Worm (Caenorhabditis elegans) whole organism, young adult: ENCODE measurements around the gene gpa-4.

Experiments
- B0035.1 ChIP-seq: sonication (generic microtip); optimal IDR thresholded peaks from 2 replicates; lab custom pipeline; 2016; ENCODE audit warnings: missing genetic modification characterization, mild to moderate bottlenecking, missing compliant biosample characterization, missing genotype, missing genetic modification reagents
- C06A6.2 ChIP-seq: fragments of 200-800 bp; sonication (Bioruptor generic); conservative IDR thresholded peaks from 2 replicates; pipeline ENCODE4 v1.3.6; 2022; ENCODE audit warnings: missing genetic modification characterization, missing compliant biosample characterization
- D2030.7 ChIP-seq: fragments of 200-800 bp; sonication (Bioruptor generic); IDR thresholded peaks from 2 replicates; pipeline ENCODE4 v1.3.6; 2022; ENCODE audit warnings: missing genetic modification reagents, missing genetic modification characterization, missing compliant biosample characterization
- F10E7.11 ChIP-seq: sonication (generic microtip); optimal IDR thresholded peaks from 2 replicates; lab custom pipeline; 2017; ENCODE audit warnings: mild to moderate bottlenecking, missing genetic modification characterization, moderate library complexity, missing compliant biosample characterization
- F23B12.7 ChIP-seq: sonication (generic microtip); optimal IDR thresholded peaks from 2 replicates; lab custom pipeline; 2017; ENCODE audit warnings: missing genetic modification characterization, mild to moderate bottlenecking, missing compliant biosample characterization, antibody characterized with exemption, moderate library complexity; ENCODE audit not compliant: insufficient read depth
- F33H1.4 ChIP-seq: fragments of 200-800 bp; sonication (Bioruptor generic); IDR thresholded peaks from 2 replicates; pipeline ENCODE4 v1.3.6; 2022; ENCODE audit warnings: missing genetic modification reagents, missing genetic modification characterization, missing compliant biosample characterization
- F39B2.1 ChIP-seq: fragments of 200-800 bp; sonication (Bioruptor generic); IDR thresholded peaks from 2 replicates; pipeline ENCODE4 v1.3.6; 2022; ENCODE audit warnings: missing genetic modification reagents, missing genetic modification characterization, missing compliant biosample characterization
- F49E8.2 ChIP-seq: sonication (generic microtip); optimal IDR thresholded peaks from 3 replicates; lab custom pipeline; 2017; ENCODE audit warnings: missing genetic modification characterization, mild to moderate bottlenecking, missing compliant biosample characterization, antibody characterized with exemption, moderate library complexity; ENCODE audit not compliant: insufficient read depth
- K11D2.4 ChIP-seq: fragments of 200-800 bp; sonication (Bioruptor generic); IDR thresholded peaks from 2 replicates; pipeline ENCODE4 v1.3.6; 2022; ENCODE audit warnings: missing genetic modification reagents, missing genetic modification characterization, missing compliant biosample characterization
- T26A5.8 ChIP-seq: sonication (generic microtip); optimal IDR thresholded peaks from 2 replicates; lab custom pipeline; 2016; ENCODE audit warnings: missing genetic modification characterization, missing compliant biosample characterization
- Y53F4B.3 ChIP-seq: fragments of 200-800 bp; sonication (Bioruptor generic); IDR thresholded peaks from 2 replicates; pipeline ENCODE4 v1.3.6; 2022; ENCODE audit warnings: missing genetic modification reagents, missing genetic modification characterization, missing compliant biosample characterization
- Y53G8AR.9 ChIP-seq: fragments of 200-800 bp; sonication (Bioruptor generic); conservative IDR thresholded peaks from 2 replicates; pipeline ENCODE4 v1.3.6; 2022; ENCODE audit warnings: missing genetic modification reagents, missing genetic modification characterization, missing compliant biosample characterization
- ZK185.1 ChIP-seq: sonication (generic microtip); optimal IDR thresholded peaks from 2 replicates; lab custom pipeline; 2016; ENCODE audit warnings: mild to moderate bottlenecking, missing genetic modification characterization, missing compliant biosample characterization; ENCODE audit not compliant: poor library complexity, severe bottlenecking
- aptf-2 ChIP-seq: fragments of 200-800 bp; sonication (Bioruptor generic); conservative IDR thresholded peaks from 2 replicates; pipeline ENCODE4 v1.3.6; 2022; ENCODE audit warnings: missing genetic modification reagents, missing genetic modification characterization, missing compliant biosample characterization
- atf-7 ChIP-seq: sonication (generic microtip); optimal IDR thresholded peaks from 2 replicates; lab custom pipeline; 2017; ENCODE audit warnings: mild to moderate bottlenecking, missing genetic modification characterization, missing compliant biosample characterization
- attf-6 ChIP-seq: fragments of 200-800 bp; sonication (Bioruptor generic); IDR thresholded peaks from 2 replicates; pipeline ENCODE4 v1.3.6; 2022; ENCODE audit warnings: missing genetic modification reagents, missing genetic modification characterization, missing compliant biosample characterization
- bed-1 ChIP-seq: fragments of 200-800 bp; sonication (Bioruptor generic); IDR thresholded peaks from 2 replicates; pipeline ENCODE4 v1.3.6; 2022; ENCODE audit warnings: missing genetic modification reagents, missing genetic modification characterization, missing compliant biosample characterization
- cebp-1 ChIP-seq, 2 experiments: fragments of 200-800 bp in 1 of 2; sonication (Bioruptor generic) in 1 of 2; sonication (generic microtip) in 1 of 2; IDR thresholded peaks in 1 of 2; optimal IDR thresholded peaks in 1 of 2; 2 replicates each; pipeline versions ENCODE4 v1.3.6 to Lab custom; 2017 to 2022; ENCODE audit warnings: missing compliant biosample characterization in 2 of 2, missing genetic modification characterization in 2 of 2, mild to moderate bottlenecking in 1 of 2, missing genetic modification reagents in 1 of 2, moderate library complexity in 1 of 2
- ceh-27 ChIP-seq: fragments of 200-800 bp; sonication (Bioruptor generic); optimal IDR thresholded peaks from 2 replicates; lab custom pipeline; 2018; ENCODE audit warnings: mild to moderate bottlenecking, missing genetic modification characterization, moderate library complexity, missing compliant biosample characterization
- ceh-58 ChIP-seq: fragments of 200-800 bp; sonication (Bioruptor generic); IDR thresholded peaks from 2 replicates; pipeline ENCODE4 v1.3.6; 2022; ENCODE audit warnings: missing genetic modification characterization, missing compliant biosample characterization
- chd-7 ChIP-seq: sonication (generic microtip); optimal IDR thresholded peaks from 2 replicates; lab custom pipeline; 2016; ENCODE audit warnings: mild to moderate bottlenecking, missing genetic modification characterization, moderate library complexity, missing compliant biosample characterization
- die-1 ChIP-seq: sonication (generic microtip); optimal IDR thresholded peaks from 2 replicates; lab custom pipeline; 2016; ENCODE audit warnings: missing genotype, mild to moderate bottlenecking, missing genetic modification characterization, missing compliant biosample characterization
- dpff-1 ChIP-seq: sonication (generic microtip); optimal IDR thresholded peaks from 2 replicates; lab custom pipeline; 2017; ENCODE audit warnings: mild to moderate bottlenecking, missing genetic modification characterization, missing compliant biosample characterization
- egl-44 ChIP-seq: fragments of 200-800 bp; sonication (Bioruptor generic); IDR thresholded peaks from 2 replicates; pipeline ENCODE4 v1.3.6; 2022; ENCODE audit warnings: missing genetic modification reagents, missing genetic modification characterization, missing compliant biosample characterization
- fkh-3 ChIP-seq: sonication (generic microtip); optimal IDR thresholded peaks from 2 replicates; lab custom pipeline; 2016; ENCODE audit warnings: mild to moderate bottlenecking, missing genetic modification characterization, missing compliant biosample characterization
- gei-17 ChIP-seq: fragments of 200-800 bp; sonication (Bioruptor generic); optimal IDR thresholded peaks from 2 replicates; lab custom pipeline; 2018; ENCODE audit warnings: mild to moderate bottlenecking, missing genetic modification characterization, missing compliant biosample characterization
- him-1 ChIP-seq: sonication (generic microtip); optimal IDR thresholded peaks from 2 replicates; lab custom pipeline; 2016; ENCODE audit warnings: missing genotype, missing genetic modification reagents, missing genetic modification characterization, missing compliant biosample characterization
- hmg-1.2 ChIP-seq: fragments of 200-800 bp; sonication (Bioruptor generic); IDR thresholded peaks from 2 replicates; pipeline ENCODE4 v1.3.6; 2022; ENCODE audit warnings: missing genetic modification reagents, missing genetic modification characterization, missing compliant biosample characterization
- let-526 ChIP-seq: fragments of 200-800 bp; sonication (Bioruptor generic); IDR thresholded peaks from 2 replicates; pipeline ENCODE4 v1.3.6; 2022; ENCODE audit warnings: missing genetic modification reagents, missing genetic modification characterization, missing compliant biosample characterization
- lin-26 ChIP-seq: fragments of 200-800 bp; sonication (Bioruptor generic); IDR thresholded peaks from 2 replicates; pipeline ENCODE4 v1.3.6; 2022; ENCODE audit warnings: missing genetic modification reagents, missing genetic modification characterization, missing compliant biosample characterization
- lin-40 ChIP-seq: sonication (generic microtip); optimal IDR thresholded peaks from 2 replicates; lab custom pipeline; 2016; ENCODE audit warnings: missing genetic modification characterization, mild to moderate bottlenecking, missing compliant biosample characterization, missing genotype, missing genetic modification reagents
- madf-8 ChIP-seq: fragments of 200-800 bp; sonication (Bioruptor generic); conservative IDR thresholded peaks from 2 replicates; pipeline ENCODE4 v1.3.6; 2022; ENCODE audit warnings: missing genetic modification reagents, missing genetic modification characterization, missing compliant biosample characterization
- mcd-1 ChIP-seq: fragments of 200-800 bp; sonication (Bioruptor generic); IDR thresholded peaks from 2 replicates; pipeline ENCODE4 v1.3.6; 2022; ENCODE audit warnings: missing genetic modification reagents, missing genetic modification characterization, missing compliant biosample characterization
- nhr-27 ChIP-seq: fragments of 200-800 bp; sonication (Bioruptor generic); optimal IDR thresholded peaks from 2 replicates; lab custom pipeline; 2018; ENCODE audit warnings: mild to moderate bottlenecking, missing genetic modification characterization, moderate library complexity, missing compliant biosample characterization
- pha-4 ChIP-seq: fragments of 150-350 bp; sonication (generic microtip); optimal IDR thresholded peaks from 2 replicates; lab custom pipeline; 2014; ENCODE audit warnings: missing biosample characterization, missing genetic modification reagents, missing genetic modification characterization
- rcor-1 ChIP-seq: fragments of 200-800 bp; sonication (Bioruptor generic); IDR thresholded peaks from 2 replicates; pipeline ENCODE4 v1.3.6; 2022; ENCODE audit warnings: missing genetic modification reagents, missing genetic modification characterization, missing compliant biosample characterization
- somi-1 ChIP-seq: fragments of 200-800 bp; sonication (Bioruptor generic); optimal IDR thresholded peaks from 2 replicates; lab custom pipeline; 2018; ENCODE audit warnings: mild to moderate bottlenecking, missing genetic modification characterization, missing compliant biosample characterization
- unc-62 ChIP-seq: fragments of 150-350 bp; optimal IDR thresholded peaks from 2 replicates; lab custom pipeline; 2014; ENCODE audit warnings: missing biosample characterization, missing genetic modification reagents, missing genetic modification characterization
- xnd-1 ChIP-seq: sonication (generic microtip); optimal IDR thresholded peaks from 2 replicates; lab custom pipeline; 2016; ENCODE audit warnings: missing genotype, missing genetic modification reagents, missing genetic modification characterization, missing compliant biosample characterization
- zim-3 ChIP-seq: sonication (generic microtip); optimal IDR thresholded peaks from 2 replicates; lab custom pipeline; 2017; ENCODE audit warnings: mild to moderate bottlenecking, missing genetic modification characterization, moderate library complexity, missing compliant biosample characterization
- ztf-22 ChIP-seq: fragments of 200-800 bp; sonication (Bioruptor generic); optimal IDR thresholded peaks from 2 replicates; lab custom pipeline; 2018; ENCODE audit warnings: mild to moderate bottlenecking, missing genetic modification characterization, moderate library complexity, missing compliant biosample characterization
- ztf-25 ChIP-seq: fragments of 200-800 bp; sonication (Bioruptor generic); IDR thresholded peaks from 2 replicates; pipeline ENCODE4 v1.3.6; 2022; ENCODE audit warnings: missing genetic modification reagents, missing genetic modification characterization, missing compliant biosample characterization
- ztf-6 ChIP-seq: fragments of 200-800 bp; sonication (Bioruptor generic); IDR thresholded peaks from 2 replicates; pipeline ENCODE4 v1.3.6; 2022; ENCODE audit warnings: missing genetic modification reagents, missing genetic modification characterization, missing compliant biosample characterization

Gene gpa-4

DNA sequence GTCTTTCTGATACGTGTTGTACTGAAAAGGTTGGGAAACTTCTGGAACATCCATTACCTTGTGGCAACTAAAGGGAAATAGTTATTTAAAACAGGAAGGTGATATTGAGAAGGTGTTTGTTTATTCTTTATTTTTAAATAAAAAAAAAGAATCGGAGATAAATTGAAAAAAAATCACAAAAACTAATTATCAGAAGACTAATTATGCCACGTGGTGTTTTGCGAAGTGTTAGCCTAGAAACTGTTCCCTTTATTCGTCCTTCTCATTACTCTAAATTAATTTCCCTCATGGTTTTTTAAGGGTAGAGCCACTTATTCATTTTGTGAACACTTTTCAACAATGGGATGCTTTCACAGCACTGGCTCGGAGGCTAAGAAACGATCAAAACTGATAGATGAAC lies at the start of gene gpa-4:
gpa-4 (plus strand) TSS at position 301 of the 400 bp plus-strand sequence.
- TF ChIP-seq F10E7.11 (tag; lab: Kevin White, UChicago), result no peak

DNA sequence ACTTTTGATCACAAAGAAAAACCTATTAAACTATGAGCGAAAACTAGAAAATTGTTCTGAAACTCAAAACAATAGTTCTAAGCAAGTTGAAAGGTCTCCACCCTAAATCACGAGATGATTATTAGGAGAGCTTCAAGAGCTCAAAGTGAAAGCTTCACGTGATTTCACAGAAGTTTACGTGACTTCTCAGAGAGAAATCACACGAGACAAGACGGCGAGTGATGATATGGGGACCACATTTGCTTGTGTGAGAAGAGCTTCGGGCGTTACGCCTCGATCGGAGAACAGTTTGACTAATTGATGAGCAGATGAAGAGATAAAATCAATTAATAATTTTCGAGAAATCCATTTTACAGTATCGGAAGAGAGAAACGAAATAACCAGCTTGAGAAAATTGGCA lies 36.5 kb upstream of the gpa-4 start:
- TF ChIP-seq nhr-27 (tag; lab: Kevin White, UChicago) (no peak), ceh-58 (GFP tag; lab: Robert Waterston, UW) (no peak), die-1 (tag; lab: Kevin White, UChicago) (no peak), D2030.7 (no peak), ztf-25 (GFP tag; lab: Robert Waterston, UW) (no peak), chd-7 (tag; lab: Kevin White, UChicago) (no peak), dpff-1 (no peak), pha-4 (tag; lab: Kevin White, UChicago) (no peak), ztf-6 (GFP tag; lab: Robert Waterston, UW) (no peak), ZK185.1 (tag; lab: Kevin White, UChicago) (no peak), ceh-27 (GFP tag; lab: Kevin White, UChicago) (no peak)

DNA sequence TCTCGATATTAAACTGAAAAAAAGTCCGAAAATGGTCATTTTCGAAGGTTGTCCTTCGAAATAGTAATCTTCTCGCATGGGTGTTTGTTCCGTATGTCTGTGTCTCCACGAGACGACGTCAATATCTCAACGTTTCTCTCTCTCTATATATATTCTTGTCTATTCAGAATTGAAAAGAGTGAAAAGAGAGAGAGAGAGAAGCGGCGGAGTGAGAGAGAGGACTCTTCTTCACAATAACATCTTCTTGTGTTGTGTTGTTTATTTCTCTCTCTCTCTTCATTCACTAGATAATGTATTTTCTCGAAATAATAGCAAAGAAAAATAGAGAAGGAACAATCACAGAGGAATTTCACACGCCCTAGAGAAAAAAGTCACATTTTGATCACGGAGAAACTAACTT lies 35.1 kb upstream of the gpa-4 start:
- TF ChIP-seq atf-7 (tag; lab: Kevin White, UChicago), result no peak
- no peak for TF ChIP-seq mcd-1
- no peak for TF ChIP-seq zim-3 (tag; lab: Kevin White, UChicago)
- TF ChIP-seq lin-40 (tag; lab: Kevin White, UChicago), result peak; percentile 10
- TF ChIP-seq B0035.1 (tag; lab: Kevin White, UChicago), result no peak
- no peak for TF ChIP-seq cebp-1 (GFP tag; IDR thresholded peaks at IDR 0.05; lab: Robert Waterston, UW)
- TF ChIP-seq cebp-1 (tag; optimal IDR thresholded peaks at IDR 0.05; lab: Kevin White, UChicago), result peak; percentile 19
- no peak for TF ChIP-seq let-526 (GFP tag; lab: Robert Waterston, UW)
- TF ChIP-seq egl-44, result no peak
- no peak for TF ChIP-seq somi-1 (GFP tag; lab: Kevin White, UChicago)
- no peak for TF ChIP-seq F23B12.7
- no peak for TF ChIP-seq him-1 (tag; lab: Kevin White, UChicago)
- TF ChIP-seq lin-26 (GFP tag; lab: Robert Waterston, UW), result no peak
- TF ChIP-seq F10E7.11 (tag; lab: Kevin White, UChicago), result no peak
- TF ChIP-seq Y53F4B.3, result no peak
- peak; percentile 14 for TF ChIP-seq ceh-27 (GFP tag; lab: Kevin White, UChicago)
- no peak for TF ChIP-seq Y53G8AR.9

DNA sequence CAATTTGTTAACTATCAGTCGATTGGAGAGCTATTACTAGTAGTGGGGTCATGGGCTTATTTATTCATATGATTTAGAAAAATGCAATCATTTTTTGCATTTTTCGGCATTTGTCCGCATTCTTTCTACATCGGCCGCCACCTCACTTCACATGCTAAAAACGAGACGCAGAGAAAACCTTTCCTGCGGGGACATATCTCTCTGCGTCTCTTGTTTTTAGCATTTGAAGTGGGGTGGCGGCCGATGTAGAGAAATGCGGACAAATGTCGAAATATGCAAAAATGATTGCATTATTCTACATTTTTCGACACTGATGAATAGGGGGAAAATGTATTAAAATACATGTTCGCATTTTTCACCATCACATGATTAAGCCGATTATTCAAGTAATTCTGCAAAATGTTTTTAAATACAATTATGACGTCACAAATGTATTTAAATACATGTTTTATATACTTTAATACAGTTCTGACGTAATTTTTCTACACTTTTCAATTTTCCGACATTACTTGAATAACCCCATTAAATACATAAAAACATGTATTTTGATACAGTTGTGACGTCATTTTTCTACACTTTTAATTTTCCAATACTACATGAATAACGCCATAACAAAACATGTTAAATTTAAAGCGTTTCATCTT lies 29.2 kb upstream of the gpa-4 start:
- TF ChIP-seq C06A6.2 (GFP tag; lab: Robert Waterston, UW), result no peak
- peak; percentile 37; the same call in 1 of the 2 replicates for TF ChIP-seq hmg-1.2 (GFP tag; lab: Robert Waterston, UW)
- no peak for TF ChIP-seq T26A5.8 (tag; lab: Kevin White, UChicago)
- no peak for TF ChIP-seq unc-62
- no peak for TF ChIP-seq attf-6 (GFP tag; lab: Robert Waterston, UW)
- TF ChIP-seq ztf-22, result no peak
- no peak for TF ChIP-seq zim-3 (tag; lab: Kevin White, UChicago)
- no peak for TF ChIP-seq K11D2.4 (GFP tag; lab: Robert Waterston, UW)
- no peak for TF ChIP-seq F39B2.1 (GFP tag; lab: Robert Waterston, UW)
- no peak for TF ChIP-seq cebp-1 (GFP tag; IDR thresholded peaks at IDR 0.05; lab: Robert Waterston, UW)
- TF ChIP-seq cebp-1 (tag; optimal IDR thresholded peaks at IDR 0.05; lab: Kevin White, UChicago), result peak; percentile 65
- TF ChIP-seq fkh-3 (tag; lab: Kevin White, UChicago), result no peak
- TF ChIP-seq madf-8, result no peak
- TF ChIP-seq F33H1.4 (GFP tag; lab: Robert Waterston, UW), result 0 out of 2 replicates have a peak, but pooled peaks have one; percentile 13
- TF ChIP-seq bed-1, result no peak
- TF ChIP-seq rcor-1 (GFP tag; lab: Robert Waterston, UW), result no peak
- no peak for TF ChIP-seq F49E8.2 (tag; lab: Kevin White, UChicago)
- 0 out of 2 replicates have a peak, but pooled peaks have one; percentile 4 for TF ChIP-seq aptf-2 (GFP tag; lab: Robert Waterston, UW)
- TF ChIP-seq xnd-1 (tag; lab: Kevin White, UChicago), result no peak
- no peak for TF ChIP-seq gei-17
